Fruit fly (Drosophila melanogaster): ENCODE measurements around the gene CG34454.

- no peak for TF ChIP-seq spab (GFP tag; optimal IDR thresholded peaks at IDR 0.05)
- no peak for TF ChIP-seq Eip78C (GFP tag)
- peak; percentile 17 for TF ChIP-seq Eip93F (GFP tag; optimal IDR thresholded peaks at IDR 0.05)
- TF ChIP-seq Met (GFP tag; optimal IDR thresholded peaks at IDR 0.05): no peak
- TF ChIP-seq Hr4 (GFP tag; optimal IDR thresholded peaks at IDR 0.05): no peak
- TF ChIP-seq CG8632 (GFP tag; optimal IDR thresholded peaks at IDR 0.05): no peak
- TF ChIP-seq OdsH (GFP tag; optimal IDR thresholded peaks at IDR 0.05): no peak
- TF ChIP-seq fkh (GFP tag; optimal IDR thresholded peaks at IDR 0.05): no peak
- TF ChIP-seq Hr39 (GFP tag; optimal IDR thresholded peaks at IDR 0.05): no peak
- TF ChIP-seq Blimp-1 (GFP tag; optimal IDR thresholded peaks at IDR 0.05): no peak
- TF ChIP-seq CG16779 (tag; optimal IDR thresholded peaks at IDR 0.05): no peak
- TF ChIP-seq topi (GFP tag; optimal IDR thresholded peaks at IDR 0.05): no peak
These were observed 39.5 kb upstream of the CG34454 start for dm6 chr3L:271501-272249.

Measured in whole organism, prepupa.